Worm (Caenorhabditis elegans): ENCODE data around the gene fbxc-30.

DNA sequence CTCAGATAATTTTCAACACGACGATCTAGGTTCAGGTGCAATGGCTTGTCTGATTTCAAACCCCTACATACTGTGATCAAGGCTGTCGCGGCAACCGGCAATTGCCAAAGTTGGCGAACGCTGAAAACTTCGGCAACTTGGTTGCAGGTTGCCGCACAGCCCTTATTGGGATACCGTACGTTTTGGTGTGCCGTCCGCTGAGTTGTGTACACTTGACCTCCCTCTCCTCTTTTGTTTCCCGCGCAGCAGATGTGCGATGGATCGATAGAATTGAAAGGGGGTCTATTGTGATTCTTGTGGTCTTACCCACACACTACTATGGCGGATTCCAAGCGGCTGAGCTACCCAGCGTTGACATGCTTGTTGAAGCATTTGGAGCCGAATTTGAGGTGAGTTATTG is 42.8 kb downstream of the fbxc-30 start, which contains the start of the genes C32B5.18 and C32B5.7:
- no peak for TF ChIP-seq unc-62 (GFP tag; optimal IDR thresholded peaks at IDR 0.05)
- TF ChIP-seq let-607 (tag; optimal IDR thresholded peaks at IDR 0.05), result no peak
